Worm (Caenorhabditis elegans): Measurements from ENCODE around the gene F35C11.7.
A peak's percentile ranks its signal among the peaks of the same experiment; 100 is the strongest.

Gene F35C11.7

ce11 chrII:8276057-8276456 is 19.9 kb downstream of the F35C11.7 start, which contains the start of the genes gei-14 and slc-25A32 (continued):
- TF ChIP-seq snpc-1.3 (tag; optimal IDR thresholded peaks at IDR 0.05; ENCODE audit: insufficient read depth) (no peak), tbp1 (GFP tag; optimal IDR thresholded peaks at IDR 0.05) (peak; percentile 35), chd-7 (tag; optimal IDR thresholded peaks at IDR 0.05) (no peak), nhr-120 (GFP tag; IDR thresholded peaks at IDR 0.05) (no peak), ztf-3 (GFP tag; optimal IDR thresholded peaks at IDR 0.05) (no peak), lin-40 (tag; optimal IDR thresholded peaks at IDR 0.05) (no peak), ztf-18 (tag; optimal IDR thresholded peaks at IDR 0.05) (no peak), nhr-27 (tag; optimal IDR thresholded peaks at IDR 0.05) (no peak), ceh-91 (GFP tag; IDR thresholded peaks at IDR 0.05) (peak; percentile 87), B0019.2 (GFP tag; conservative IDR thresholded peaks at IDR 0.05) (peak; percentile 88), hrde-1 (tag; optimal IDR thresholded peaks at IDR 0.05; ENCODE audit: borderline replicate concordance) (no peak), bed-2 (GFP tag; IDR thresholded peaks at IDR 0.05) (no peak), ekl-4 (GFP tag; IDR thresholded peaks at IDR 0.05) (peak; percentile 69), gei-17 (GFP tag; optimal IDR thresholded peaks at IDR 0.05) (no peak), hlh-12 (tag; optimal IDR thresholded peaks at IDR 0.05) (no peak), K11D2.4 (GFP tag; IDR thresholded peaks at IDR 0.05) (no peak), hmg-20 (GFP tag; IDR thresholded peaks at IDR 0.05) (no peak), repo-1 (tag; optimal IDR thresholded peaks at IDR 0.05) (no peak), mcd-1 (GFP tag; IDR thresholded peaks at IDR 0.05) (peak; percentile 52; the same call in 1 of the 2 replicates), ets-4 (GFP tag; optimal IDR thresholded peaks at IDR 0.05) (no peak), athp-1 (tag; optimal IDR thresholded peaks at IDR 0.05) (peak; percentile 43), snpc-4 (GFP tag; optimal IDR thresholded peaks at IDR 0.05) (no peak), snpc-4 (tag; optimal IDR thresholded peaks at IDR 0.05) (peak in 3 of 4 experiments; percentile 22 to 47 (median 29)), efl-1 (GFP tag; optimal IDR thresholded peaks at IDR 0.05) (peak; percentile 88), him-1 (tag; optimal IDR thresholded peaks at IDR 0.05) (peak; percentile 73), mes-4 (tag; optimal IDR thresholded peaks at IDR 0.05) (no peak), dpff-1 (tag; optimal IDR thresholded peaks at IDR 0.05) (no peak), tbx-9 (tag; optimal IDR thresholded peaks at IDR 0.05; ENCODE audit: borderline replicate concordance) (no peak), die-1 (tag; optimal IDR thresholded peaks at IDR 0.05) (no peak), Y56A3A.18 (GFP tag; IDR thresholded peaks at IDR 0.05) (no peak), hsf-1 (GFP tag; IDR thresholded peaks at IDR 0.05) (peak; percentile 64; the same call in 1 of the 2 replicates), sdz-38 (tag; optimal IDR thresholded peaks at IDR 0.05) (no peak), nhr-179 (tag; optimal IDR thresholded peaks at IDR 0.05) (no peak), F23B12.7 (tag; optimal IDR thresholded peaks at IDR 0.05; ENCODE audit: insufficient read depth) (no peak), attf-6 (GFP tag; IDR thresholded peaks at IDR 0.05) (no peak), madf-10 (tag; optimal IDR thresholded peaks at IDR 0.05) (no peak), ztf-26 (tag; optimal IDR thresholded peaks at IDR 0.05) (no peak), B0261.1 (tag; optimal IDR thresholded peaks at IDR 0.05) (no peak), hmg-1.2 (GFP tag; IDR thresholded peaks at IDR 0.05) (peak; percentile 36), ceh-27 (GFP tag; optimal IDR thresholded peaks at IDR 0.05) (no peak), madf-8 (GFP tag; conservative IDR thresholded peaks at IDR 0.05) (peak; percentile 84), Y67H2A.10 (GFP tag; conservative IDR thresholded peaks at IDR 0.05) (no peak), dpl-1 (GFP tag; optimal IDR thresholded peaks at IDR 0.05) (peak; percentile 83), F57C9.4 (tag; optimal IDR thresholded peaks at IDR 0.05) (no peak), F33H1.4 (GFP tag; IDR thresholded peaks at IDR 0.05) (peak; percentile 92), C17E4.6 (GFP tag; IDR thresholded peaks at IDR 0.05) (no peak), nfya-2 (GFP tag; IDR thresholded peaks at IDR 0.05) (no peak), let-607 (tag; optimal IDR thresholded peaks at IDR 0.05) (no peak), F22D6.2 (tag; optimal IDR thresholded peaks at IDR 0.05) (no peak), nhr-90 (tag; optimal IDR thresholded peaks at IDR 0.05) (no peak)
